Fruit fly (Drosophila melanogaster) whole organism, embryonic: Measurements from ENCODE around the gene nuf.

Experiments
- Atf3 ChIP-seq: fragments of 200-800 bp; sonication (Bioruptor generic); optimal IDR thresholded peaks from 3 replicates; lab custom pipeline; 2016; ENCODE audit warnings: missing biosample characterization, missing genetic modification characterization
- B-H1 ChIP-seq: fragments of 200-800 bp; sonication (Bioruptor generic); IDR thresholded peaks from 3 replicates; pipeline ENCODE4 v1.3.6; 2022; ENCODE audit warnings: missing biosample characterization, missing genetic modification characterization
- CG10321 ChIP-seq: fragments of 200-800 bp; sonication (Bioruptor generic); IDR thresholded peaks from 2 replicates; pipeline ENCODE4 v1.3.6; 2022; ENCODE audit warnings: missing biosample characterization, missing genetic modification characterization
- CG10462 ChIP-seq: fragments of 200-800 bp; sonication (Bioruptor generic); optimal IDR thresholded peaks from 2 replicates; lab custom pipeline; 2016; ENCODE audit warnings: missing biosample characterization, missing genetic modification characterization
- CG11456 ChIP-seq: fragments of 200-800 bp; sonication (Bioruptor generic); IDR thresholded peaks from 3 replicates; pipeline ENCODE4 v1.3.6; 2022; ENCODE audit warnings: missing biosample characterization, missing genetic modification characterization
- CG11560 ChIP-seq: fragments of 200-800 bp; sonication (Bioruptor generic); IDR thresholded peaks from 3 replicates; pipeline ENCODE4 v1.3.6; 2022; ENCODE audit warnings: missing biosample characterization, missing genetic modification characterization
- CG12071 ChIP-seq: fragments of 200-800 bp; sonication (Bioruptor generic); optimal IDR thresholded peaks from 3 replicates; lab custom pipeline; 2018; ENCODE audit warnings: missing biosample characterization, mild to moderate bottlenecking, missing genetic modification characterization
- CG14441 ChIP-seq: fragments of 200-800 bp; sonication (Bioruptor generic); IDR thresholded peaks from 2 replicates; pipeline ENCODE4 v1.3.6; 2022; ENCODE audit warnings: missing biosample characterization, missing genetic modification characterization
- CG17328 ChIP-seq: fragments of 200-800 bp; sonication (Bioruptor generic); IDR thresholded peaks from 2 replicates; pipeline ENCODE4 v1.3.6; 2022; ENCODE audit warnings: missing biosample characterization, missing genetic modification characterization
- CG17359 ChIP-seq: fragments of 200-800 bp; sonication (Bioruptor generic); optimal IDR thresholded peaks from 3 replicates; lab custom pipeline; 2018; ENCODE audit warnings: missing biosample characterization, mild to moderate bottlenecking, missing genetic modification characterization, moderate library complexity
- CG18619 ChIP-seq: fragments of 200-800 bp; sonication (Bioruptor generic); optimal IDR thresholded peaks from 3 replicates; lab custom pipeline; 2017; ENCODE audit warnings: missing biosample characterization, mild to moderate bottlenecking, missing genetic modification characterization
- CG18764 ChIP-seq: fragments of 200-800 bp; sonication (Bioruptor generic); optimal IDR thresholded peaks from 3 replicates; lab custom pipeline; 2016; ENCODE audit warnings: missing biosample characterization, missing genetic modification characterization
- CG2120 ChIP-seq: fragments of 200-800 bp; sonication (Bioruptor generic); optimal IDR thresholded peaks from 3 replicates; lab custom pipeline; 2016; ENCODE audit warnings: missing biosample characterization, missing genetic modification characterization
- CG31365 ChIP-seq: fragments of 200-800 bp; sonication (Bioruptor generic); optimal IDR thresholded peaks from 2 replicates; lab custom pipeline; 2018; ENCODE audit warnings: missing biosample characterization, mild to moderate bottlenecking, missing genetic modification characterization
- CG34422 ChIP-seq: fragments of 200-800 bp; sonication (Bioruptor generic); IDR thresholded peaks from 3 replicates; pipeline ENCODE4 v1.3.6; 2022; ENCODE audit warnings: missing biosample characterization, missing genetic modification characterization
- CG4404 ChIP-seq: fragments of 200-800 bp; sonication (Bioruptor generic); IDR thresholded peaks from 2 replicates; pipeline ENCODE4 v1.3.6; 2022; ENCODE audit warnings: missing biosample characterization, missing genetic modification characterization
- CG7271 ChIP-seq: fragments of 200-800 bp; sonication (Bioruptor generic); optimal IDR thresholded peaks from 2 replicates; lab custom pipeline; 2018; ENCODE audit warnings: missing biosample characterization, mild to moderate bottlenecking, missing genetic modification characterization, moderate library complexity
- CG8924 ChIP-seq: fragments of 200-800 bp; optimal IDR thresholded peaks from 3 replicates; lab custom pipeline; 2019; ENCODE audit warnings: missing biosample characterization, mild to moderate bottlenecking, missing genetic modification characterization, moderate library complexity
- Chrac-16 ChIP-seq: fragments of 200-800 bp; sonication (Bioruptor generic); optimal IDR thresholded peaks from 3 replicates; lab custom pipeline; 2016; ENCODE audit warnings: missing biosample characterization, missing genetic modification characterization
- D19B ChIP-seq: fragments of 200-800 bp; sonication (Bioruptor generic); optimal IDR thresholded peaks from 2 replicates; lab custom pipeline; 2017; ENCODE audit warnings: missing biosample characterization, mild to moderate bottlenecking, missing genetic modification characterization
- Dbx ChIP-seq: fragments of 200-800 bp; sonication (Bioruptor generic); IDR thresholded peaks from 3 replicates; pipeline ENCODE4 v1.3.6; 2022; ENCODE audit warnings: missing biosample characterization, missing genetic modification characterization
- Doc3 ChIP-seq: fragments of 200-800 bp; sonication (Bioruptor generic); IDR thresholded peaks from 3 replicates; pipeline ENCODE4 v1.3.6; 2022; ENCODE audit warnings: missing biosample characterization, missing genetic modification characterization; ENCODE audit not compliant: partially characterized antibody
- H15 ChIP-seq: fragments of 200-800 bp; sonication (Bioruptor generic); IDR thresholded peaks from 3 replicates; pipeline ENCODE4 v1.3.6; 2022; ENCODE audit warnings: missing biosample characterization, missing genetic modification characterization
- Hand ChIP-seq: fragments of 200-800 bp; sonication (Bioruptor generic); optimal IDR thresholded peaks from 2 replicates; lab custom pipeline; 2017; ENCODE audit warnings: mild to moderate bottlenecking, missing biosample characterization, missing genetic modification reagents, missing genetic modification characterization
- Hsf ChIP-seq: fragments of 200-800 bp; sonication (Bioruptor generic); optimal IDR thresholded peaks from 3 replicates; lab custom pipeline; 2016; ENCODE audit warnings: missing biosample characterization, missing genetic modification characterization
- Jarid2 ChIP-seq: fragments of 200-800 bp; sonication (Bioruptor generic); optimal IDR thresholded peaks from 3 replicates; lab custom pipeline; 2017; ENCODE audit warnings: mild to moderate bottlenecking, missing biosample characterization, missing genetic modification reagents, missing genetic modification characterization
- Lim3 ChIP-seq: fragments of 200-800 bp; sonication (Bioruptor generic); IDR thresholded peaks from 2 replicates; pipeline ENCODE4 v1.3.6; 2022; ENCODE audit warnings: missing biosample characterization, missing genetic modification characterization
- Lpt ChIP-seq: fragments of >200 bp; optimal IDR thresholded peaks from 2 replicates; lab custom pipeline; 2018; ENCODE audit warnings: missing biosample characterization, missing genetic modification characterization
- NfI ChIP-seq: fragments of 200-800 bp; sonication (Bioruptor generic); optimal IDR thresholded peaks from 3 replicates; lab custom pipeline; 2018; ENCODE audit warnings: missing biosample characterization, mild to moderate bottlenecking, missing genetic modification characterization, moderate library complexity
- Pdp1 ChIP-seq, 2 experiments: fragments of 200-800 bp; sonication (Bioruptor generic); optimal IDR thresholded peaks; 3 replicates each; lab custom pipeline; 2016; ENCODE audit warnings: missing biosample characterization in 2 of 2, missing genetic modification characterization in 2 of 2, mild to moderate bottlenecking in 1 of 2, moderate library complexity in 1 of 2
- Sox100B ChIP-seq: fragments of 200-800 bp; sonication (Bioruptor generic); optimal IDR thresholded peaks from 3 replicates; lab custom pipeline; 2018; ENCODE audit warnings: missing biosample characterization, mild to moderate bottlenecking, missing genetic modification characterization
- Taf1 ChIP-seq: fragments of 200-800 bp; sonication (Bioruptor generic); IDR thresholded peaks from 2 replicates; pipeline ENCODE4 v1.3.6; 2022; ENCODE audit warnings: missing biosample characterization, missing genetic modification characterization
- al ChIP-seq: fragments of 200-800 bp; sonication (Bioruptor generic); IDR thresholded peaks from 2 replicates; pipeline ENCODE4 v1.3.6; 2022; ENCODE audit warnings: missing biosample characterization, missing genetic modification characterization
- ara ChIP-seq: fragments of 200-800 bp; sonication (Bioruptor generic); IDR thresholded peaks from 2 replicates; pipeline ENCODE4 v1.3.6; 2022; ENCODE audit warnings: missing biosample characterization, missing genetic modification characterization
- br ChIP-seq: fragments of >200 bp; optimal IDR thresholded peaks from 2 replicates; lab custom pipeline; 2017
- dm ChIP-seq: fragments of 200-800 bp; sonication (Bioruptor generic); optimal IDR thresholded peaks from 3 replicates; lab custom pipeline; 2016; ENCODE audit warnings: missing biosample characterization, missing genetic modification characterization
- dpn ChIP-seq, 2 experiments: fragments of 200-800 bp; sonication (Bioruptor generic); optimal IDR thresholded peaks; 3 replicates each; lab custom pipeline; 2016; ENCODE audit warnings: missing biosample characterization in 2 of 2, missing genetic modification characterization in 2 of 2
- gro ChIP-seq: fragments of 200-800 bp; sonication (Bioruptor generic); optimal IDR thresholded peaks from 2 replicates; lab custom pipeline; 2016; ENCODE audit warnings: missing biosample characterization, missing genetic modification characterization
- jing ChIP-seq: fragments of 200-800 bp; sonication (Bioruptor generic); optimal IDR thresholded peaks from 2 replicates; lab custom pipeline; 2018; ENCODE audit warnings: missing biosample characterization, mild to moderate bottlenecking, missing genetic modification characterization
- lbe ChIP-seq: fragments of 200-800 bp; sonication (Bioruptor generic); optimal IDR thresholded peaks from 2 replicates; lab custom pipeline; 2016; ENCODE audit warnings: missing biosample characterization, mild to moderate bottlenecking, missing genetic modification characterization
- lilli ChIP-seq: fragments of 200-800 bp; sonication (Bioruptor generic); optimal IDR thresholded peaks from 3 replicates; lab custom pipeline; 2016; ENCODE audit warnings: missing biosample characterization, missing genetic modification characterization
- lola ChIP-seq, 3 experiments: fragments of >200 bp in 2 of 3; fragments of 200-800 bp in 1 of 3; sonication (Bioruptor generic) in 1 of 3; optimal IDR thresholded peaks; 2 replicates each; lab custom pipeline; 2017 to 2019; ENCODE audit warnings: missing biosample characterization in 3 of 3, missing genetic modification characterization in 3 of 3, mild to moderate bottlenecking in 1 of 3, moderate library complexity in 1 of 3
- nerfin-1 ChIP-seq: fragments of 200-800 bp; sonication (Bioruptor generic); optimal IDR thresholded peaks from 3 replicates; lab custom pipeline; 2019; ENCODE audit warnings: missing biosample characterization, mild to moderate bottlenecking, missing genetic modification characterization, moderate library complexity
- pho ChIP-seq: fragments of 200-800 bp; sonication (Bioruptor generic); optimal IDR thresholded peaks from 2 replicates; lab custom pipeline; 2016; ENCODE audit warnings: missing biosample characterization, missing genetic modification characterization
- pros ChIP-seq: fragments of 200-800 bp; sonication (Bioruptor generic); optimal IDR thresholded peaks from 3 replicates; lab custom pipeline; 2019; ENCODE audit warnings: missing biosample characterization, mild to moderate bottlenecking, missing genetic modification characterization, moderate library complexity
- repo ChIP-seq: fragments of 200-800 bp; sonication (Bioruptor generic); optimal IDR thresholded peaks from 2 replicates; lab custom pipeline; 2016; ENCODE audit warnings: missing biosample characterization, missing genetic modification characterization
- sd ChIP-seq: fragments of 200-800 bp; sonication (Bioruptor generic); optimal IDR thresholded peaks from 3 replicates; lab custom pipeline; 2018; ENCODE audit warnings: missing biosample characterization, mild to moderate bottlenecking, missing genetic modification characterization, moderate library complexity
- sim ChIP-seq: fragments of 200-800 bp; sonication (Bioruptor generic); IDR thresholded peaks from 2 replicates; pipeline ENCODE4 v1.3.6; 2022; ENCODE audit warnings: missing biosample characterization, missing genetic modification characterization
- slp2 ChIP-seq: fragments of 200-800 bp; sonication (Bioruptor generic); optimal IDR thresholded peaks from 2 replicates; lab custom pipeline; 2016; ENCODE audit warnings: missing biosample characterization, missing genetic modification characterization
- wek ChIP-seq: fragments of 200-800 bp; sonication (Bioruptor generic); optimal IDR thresholded peaks from 3 replicates; lab custom pipeline; 2018; ENCODE audit warnings: missing biosample characterization, mild to moderate bottlenecking, missing genetic modification characterization, moderate library complexity
- z ChIP-seq: fragments of 200-800 bp; sonication (Bioruptor generic); IDR thresholded peaks from 3 replicates; pipeline ENCODE4 v1.3.6; 2022; ENCODE audit warnings: missing biosample characterization, missing genetic modification characterization
- zen ChIP-seq: fragments of 200-800 bp; sonication (Bioruptor generic); optimal IDR thresholded peaks from 3 replicates; lab custom pipeline; 2018; ENCODE audit warnings: missing biosample characterization, mild to moderate bottlenecking, missing genetic modification characterization, moderate library complexity

Gene nuf

DNA sequence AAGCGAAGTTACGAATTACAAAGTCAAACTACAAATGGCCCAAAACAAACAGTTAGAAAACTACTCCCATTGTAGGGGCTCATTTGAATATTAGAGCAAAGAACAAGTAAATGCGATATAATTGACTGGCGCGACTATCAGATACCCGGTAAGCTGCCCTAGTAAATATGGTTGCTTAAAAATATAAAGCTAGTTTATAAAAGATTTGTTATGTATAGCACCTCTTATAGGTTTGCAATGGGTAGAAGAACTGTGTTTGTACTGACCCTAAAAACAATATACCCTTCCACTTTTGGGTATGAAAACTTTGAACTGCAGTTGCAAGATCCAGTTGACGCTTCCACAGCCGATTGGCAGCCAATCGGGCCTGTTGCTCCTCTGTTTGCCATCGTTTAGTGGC, 24.4 kb upstream of the nuf start:
- TF ChIP-seq pho (no peak), Hsf (GFP tag; lab: Kevin White, UChicago) (peak; percentile 7), pros (no peak), br (lab: Kevin White, UChicago) (no peak), sd (tag; lab: Kevin White, UChicago) (no peak), wek (no peak), jing (GFP tag; lab: Kevin White, UChicago) (peak; percentile 36), lola (GFP tag; optimal IDR thresholded peaks at IDR 0.05; lab: Kevin White, UChicago) (peak in 1 of 3 experiments; percentile 58), CG7271 (no peak), NfI (GFP tag; lab: Kevin White, UChicago) (no peak), CG10462 (GFP tag; lab: Kevin White, UChicago) (peak; percentile 14), CG12071 (GFP tag; lab: Kevin White, UChicago) (no peak), slp2 (GFP tag; lab: Kevin White, UChicago) (no peak), sim (GFP tag; lab: Robert Waterston, UW) (no peak), ara (GFP tag; lab: Robert Waterston, UW) (peak; percentile 69), CG11560 (tag; lab: Robert Waterston, UW) (no peak), CG14441 (GFP tag; lab: Robert Waterston, UW) (no peak; the same call in 1 of the 2 replicates), nerfin-1 (tag; lab: Kevin White, UChicago) (no peak), z (GFP tag; lab: Robert Waterston, UW) (no peak), Sox100B (GFP tag; lab: Kevin White, UChicago) (no peak), dpn (GFP tag; optimal IDR thresholded peaks at IDR 0.05; lab: Kevin White, UChicago) (peak; percentile 17 to 42), Pdp1 (GFP tag; optimal IDR thresholded peaks at IDR 0.05; lab: Kevin White, UChicago) (peak in 1 of 2 experiments; percentile 38), al (no peak), CG18764 (GFP tag; lab: Kevin White, UChicago) (peak; percentile 4), CG10321 (GFP tag; lab: Robert Waterston, UW) (no peak), zen (tag; lab: Kevin White, UChicago) (peak; percentile 27), CG4404 (peak; percentile 16; the same call in 1 of the 2 replicates), CG8924 (tag; lab: Kevin White, UChicago) (peak; percentile 39), lbe (GFP tag; lab: Kevin White, UChicago) (no peak), D19B (peak; percentile 32), lilli (peak; percentile 11), Hand (no peak), CG18619 (no peak), Lpt (GFP tag; lab: Kevin White, UChicago) (no peak), CG11456 (GFP tag; lab: Robert Waterston, UW) (no peak), H15 (GFP tag; lab: Robert Waterston, UW) (no peak), CG17328 (GFP tag; lab: Robert Waterston, UW) (peak; percentile 68), Taf1 (GFP tag; lab: Robert Waterston, UW) (no peak), CG2120 (GFP tag; lab: Kevin White, UChicago) (no peak), repo (no peak), Lim3 (GFP tag; lab: Robert Waterston, UW) (no peak), CG17359 (tag; lab: Kevin White, UChicago) (peak; percentile 24), gro (no peak), Dbx (GFP tag; lab: Robert Waterston, UW) (no peak), Jarid2 (no peak), B-H1 (GFP tag; lab: Robert Waterston, UW) (no peak), CG34422 (0 out of 3 replicates have a peak, but pooled peaks have one; percentile 12), Doc3 (no peak), Chrac-16 (peak; percentile 39), CG31365 (no peak), dm (no peak), Atf3 (GFP tag; lab: Kevin White, UChicago) (no peak)
